Worm (Caenorhabditis elegans) whole organism, dauer: ENCODE results near the gene F10E9.10.

Source experiments
- unc-62 ChIP-seq: sonication (generic microtip); optimal IDR thresholded peaks from 2 replicates; lab custom pipeline; 2017; ENCODE audit warnings: missing biosample characterization, missing genetic modification reagents, missing genetic modification characterization

F10E9.10 gene

ce11 chrIII:8325574-8326513, 5.8 kb upstream of the F10E9.10 start, which contains the start of gene ZC262.13:
TSS of gene ZC262.13 (plus strand) at chrIII:8326214.
- TF ChIP-seq unc-62, result no peak

- TF ChIP-seq unc-62, result no peak
Observed at ce11 chrIII:8324412-8324811, 4.3 kb upstream of the F10E9.10 start, which contains the start of gene F10E9.12. TSS of gene F10E9.12 (plus strand) at chrIII:8324542.

ce11 chrIII:8322645-8323213, 2.6 kb upstream of the F10E9.10 start, which contains the start of gene F10E9.1:
TSS of gene F10E9.1 (plus strand) at chrIII:8323163.
- TF ChIP-seq unc-62, result no peak

ce11 chrIII:8321225-8321624, 1.1 kb upstream of the F10E9.10 start:
- TF ChIP-seq unc-62, result no peak

ce11 chrIII:8319100-8319499, 983 bp downstream of the F10E9.10 start, which contains the start of gene F10E9.11:
TSS of gene F10E9.11 (minus strand) at chrIII:8319260.
- TF ChIP-seq unc-62, result no peak

- TF ChIP-seq unc-62, result no peak
Observed at ce11 chrIII:8318488-8318887, 1.6 kb downstream of the F10E9.10 start, which contains the start of gene sas-4. TSS of gene sas-4 (minus strand) at chrIII:8318588.

- no peak for TF ChIP-seq unc-62
Observed at ce11 chrIII:8312393-8312792, 7.7 kb downstream of the F10E9.10 start, which contains the start of gene F10E9.2. TSS of gene F10E9.2 (plus strand) at chrIII:8312693.

- no peak for TF ChIP-seq unc-62
Observed at ce11 chrIII:8310239-8311057, 9.6 kb downstream of the F10E9.10 start, which contains the start of gene F10E9.3. TSS of gene F10E9.3 (plus strand) at chrIII:8311007.

- no peak for TF ChIP-seq unc-62
Observed at ce11 chrIII:8308238-8308637, 11.8 kb downstream of the F10E9.10 start, which contains the start of gene F10E9.4. TSS of gene F10E9.4 (plus strand) at chrIII:8308538.

ce11 chrIII:8307356-8307755, 12.7 kb downstream of the F10E9.10 start, which contains the start of the genes F10E9.7 and F10E9.5:
TSS of gene F10E9.7 (minus strand) at chrIII:8307441.
TSS of gene F10E9.5 (plus strand) at chrIII:8307592.
- no peak for TF ChIP-seq unc-62

ce11 chrIII:8305816-8306215, 14.3 kb downstream of the F10E9.10 start:
- no peak for TF ChIP-seq unc-62

- no peak for TF ChIP-seq unc-62
Observed at ce11 chrIII:8305304-8305703, 14.8 kb downstream of the F10E9.10 start.

ce11 chrIII:8303440-8303839, 16.6 kb downstream of the F10E9.10 start:
- no peak for TF ChIP-seq unc-62

ce11 chrIII:8300860-8301396, 19.2 kb downstream of the F10E9.10 start:
- TF ChIP-seq unc-62, result no peak

ce11 chrIII:8299734-8300133, 20.3 kb downstream of the F10E9.10 start:
- TF ChIP-seq unc-62, result no peak

- no peak for TF ChIP-seq unc-62
Observed at ce11 chrIII:8299078-8299587, 20.9 kb downstream of the F10E9.10 start.
